Fruit fly (Drosophila melanogaster) whole organism, wandering third instar larva: ENCODE results near the gene Cbp20.

Experiments used
- Abd-B ChIP-seq: fragments of >200 bp; optimal IDR thresholded peaks from 2 replicates; lab custom pipeline; 2017; ENCODE audit warnings: missing biosample characterization, missing genetic modification characterization
- CG32264 ChIP-seq: fragments of 200-800 bp; sonication (Bioruptor generic); optimal IDR thresholded peaks from 2 replicates; lab custom pipeline; 2016; ENCODE audit warnings: missing biosample characterization, missing genetic modification characterization
- CG9705 ChIP-seq: fragments of 200-800 bp; sonication (Bioruptor generic); optimal IDR thresholded peaks from 2 replicates; lab custom pipeline; 2018; ENCODE audit warnings: missing biosample characterization, mild to moderate bottlenecking, missing genetic modification characterization
- CrebA ChIP-seq: fragments of 200-800 bp; sonication (Bioruptor generic); optimal IDR thresholded peaks from 2 replicates; lab custom pipeline; 2016; ENCODE audit warnings: missing biosample characterization, mild to moderate bottlenecking, missing genetic modification characterization, borderline replicate concordance
- Dfd ChIP-seq: fragments of >200 bp; optimal IDR thresholded peaks from 2 replicates; lab custom pipeline; 2017; ENCODE audit warnings: missing biosample characterization, missing genetic modification characterization
- Dif ChIP-seq: fragments of 200-275, 200-300 bp; sonication (Bioruptor generic); optimal IDR thresholded peaks from 2 replicates; lab custom pipeline; 2018; ENCODE audit warnings: missing biosample characterization, missing genetic modification characterization; ENCODE audit not compliant: partially characterized antibody
- GATAd ChIP-seq: sonication (Bioruptor generic); optimal IDR thresholded peaks from 2 replicates; lab custom pipeline; 2016; ENCODE audit warnings: missing biosample characterization, missing genetic modification characterization
- HLH106 ChIP-seq: fragments of 200-800 bp; optimal IDR thresholded peaks from 3 replicates; lab custom pipeline; 2019; ENCODE audit warnings: missing biosample characterization, mild to moderate bottlenecking, missing genetic modification characterization, moderate library complexity
- Hnf4 ChIP-seq: fragments of 200-800 bp; sonication (Bioruptor generic); optimal IDR thresholded peaks from 2 replicates; lab custom pipeline; 2016; ENCODE audit warnings: missing biosample characterization, mild to moderate bottlenecking, missing genetic modification characterization
- Hr78 ChIP-seq: fragments of >200 bp; optimal IDR thresholded peaks from 2 replicates; lab custom pipeline; 2017; ENCODE audit warnings: missing biosample characterization, missing genetic modification characterization
- Hr83 ChIP-seq: fragments of 200-300 bp; sonication (Bioruptor generic); optimal IDR thresholded peaks from 2 replicates; lab custom pipeline; 2016; ENCODE audit warnings: missing biosample characterization, mild to moderate bottlenecking, missing genetic modification characterization, moderate library complexity; ENCODE audit not compliant: poor library complexity, severe bottlenecking
- Jra ChIP-seq: sonication (Bioruptor generic); optimal IDR thresholded peaks from 2 replicates; lab custom pipeline; 2016; ENCODE audit warnings: missing biosample characterization, missing genetic modification characterization
- Mio ChIP-seq: sonication (Bioruptor generic); optimal IDR thresholded peaks from 2 replicates; lab custom pipeline; 2016; ENCODE audit warnings: missing biosample characterization, missing genetic modification characterization
- Myc ChIP-seq: fragments of >200 bp; optimal IDR thresholded peaks from 2 replicates; lab custom pipeline; 2017
- N ChIP-seq: fragments of >200 bp; optimal IDR thresholded peaks from 2 replicates; lab custom pipeline; 2018; ENCODE audit warnings: missing biosample characterization, missing external identifiers, missing genetic modification characterization
- OdsH ChIP-seq: fragments of 200-800 bp; sonication (Bioruptor generic); optimal IDR thresholded peaks from 2 replicates; lab custom pipeline; 2016; ENCODE audit warnings: missing biosample characterization, mild to moderate bottlenecking, missing genetic modification characterization
- Rel ChIP-seq, 2 experiments: fragments of 200-800 bp; sonication (Bioruptor generic) in 1 of 2; optimal IDR thresholded peaks; 2 replicates in 1 of 2; 3 replicates in 1 of 2; lab custom pipeline; 2016 to 2019; ENCODE audit warnings: mild to moderate bottlenecking in 2 of 2, missing biosample characterization in 2 of 2, missing genetic modification characterization in 2 of 2, moderate library complexity in 1 of 2
- Sp1 ChIP-seq: fragments of 200-800 bp; sonication (Bioruptor generic); optimal IDR thresholded peaks from 3 replicates; lab custom pipeline; 2019; ENCODE audit warnings: missing biosample characterization, mild to moderate bottlenecking, missing genetic modification characterization, moderate library complexity
- Vsx2 ChIP-seq: fragments of 200-300, 225-300 bp; sonication (Bioruptor generic); optimal IDR thresholded peaks from 2 replicates; lab custom pipeline; 2018; ENCODE audit warnings: missing biosample characterization, missing genetic modification characterization; ENCODE audit not compliant: partially characterized antibody
- br ChIP-seq: fragments of 200-800 bp; sonication (Bioruptor generic); optimal IDR thresholded peaks from 2 replicates; lab custom pipeline; 2016; ENCODE audit warnings: missing biosample characterization, missing genetic modification characterization
- brk ChIP-seq: fragments of 200-800 bp; sonication (Bioruptor generic); optimal IDR thresholded peaks from 2 replicates; lab custom pipeline; 2016; ENCODE audit warnings: missing biosample characterization, mild to moderate bottlenecking, missing genetic modification characterization
- dl ChIP-seq, 2 experiments: fragments of 175-275, 200-275 bp in 1 of 2; fragments of 200-275 bp in 1 of 2; sonication (Bioruptor generic); optimal IDR thresholded peaks; lab custom pipeline; 2018; ENCODE audit warnings: mild to moderate bottlenecking in 2 of 2, missing biosample characterization in 2 of 2, missing genetic modification characterization in 2 of 2, moderate library complexity in 2 of 2; ENCODE audit not compliant: partially characterized antibody in 2 of 2, insufficient read depth in 1 of 2
- dmrt93B ChIP-seq: fragments of 200-800 bp; sonication (Bioruptor generic); optimal IDR thresholded peaks from 2 replicates; lab custom pipeline; 2018; ENCODE audit warnings: missing biosample characterization, mild to moderate bottlenecking, missing genetic modification characterization
- dsf ChIP-seq: sonication (Bioruptor generic); optimal IDR thresholded peaks from 2 replicates; lab custom pipeline; 2016; ENCODE audit warnings: missing biosample characterization, missing genetic modification characterization, borderline replicate concordance
- ey ChIP-seq: fragments of 200-800 bp; sonication (Bioruptor generic); optimal IDR thresholded peaks from 2 replicates; lab custom pipeline; 2016; ENCODE audit warnings: missing biosample characterization, missing genetic modification characterization
- foxo ChIP-seq, 2 experiments: fragments of 200-800 bp; sonication (Bioruptor generic); optimal IDR thresholded peaks; 2 replicates in 1 of 2; 3 replicates in 1 of 2; lab custom pipeline; 2016 to 2017; ENCODE audit warnings: missing biosample characterization in 2 of 2, missing genetic modification characterization in 2 of 2
- fru ChIP-seq: fragments of 200-800 bp; sonication (Bioruptor generic); optimal IDR thresholded peaks from 3 replicates; lab custom pipeline; 2016; ENCODE audit warnings: missing biosample characterization, mild to moderate bottlenecking, missing genetic modification characterization
- h ChIP-seq: fragments of 200-800 bp; sonication (Bioruptor generic); optimal IDR thresholded peaks from 3 replicates; lab custom pipeline; 2016; ENCODE audit warnings: missing biosample characterization, mild to moderate bottlenecking, missing genetic modification characterization
- jim ChIP-seq: fragments of 175-275, 200-325 bp; sonication (Bioruptor generic); optimal IDR thresholded peaks from 2 replicates; lab custom pipeline; 2016; ENCODE audit warnings: missing biosample characterization, mild to moderate bottlenecking, missing genetic modification characterization
- lola ChIP-seq: fragments of >200 bp; optimal IDR thresholded peaks from 2 replicates; lab custom pipeline; 2017; ENCODE audit warnings: missing biosample characterization, missing genetic modification characterization
- pan ChIP-seq: fragments of >200 bp; optimal IDR thresholded peaks from 2 replicates; lab custom pipeline; 2017
- psq ChIP-seq: fragments of 200-800 bp; sonication (Bioruptor generic); optimal IDR thresholded peaks from 3 replicates; lab custom pipeline; 2017; ENCODE audit warnings: missing biosample characterization, mild to moderate bottlenecking, missing genetic modification characterization, moderate library complexity
- rgr ChIP-seq: fragments of 200-800 bp; sonication (Bioruptor generic); optimal IDR thresholded peaks from 3 replicates; lab custom pipeline; 2016; ENCODE audit warnings: missing biosample characterization, mild to moderate bottlenecking, missing genetic modification characterization
- sage ChIP-seq: fragments of 200-800 bp; sonication (Bioruptor generic); optimal IDR thresholded peaks from 2 replicates; lab custom pipeline; 2016; ENCODE audit warnings: missing biosample characterization, mild to moderate bottlenecking, missing genetic modification characterization
- sv ChIP-seq: fragments of 200-800 bp; sonication (Bioruptor generic); optimal IDR thresholded peaks from 3 replicates; lab custom pipeline; 2016; ENCODE audit warnings: missing biosample characterization, missing genetic modification characterization
- tai ChIP-seq: sonication (Bioruptor generic); optimal IDR thresholded peaks from 2 replicates; lab custom pipeline; 2016; ENCODE audit warnings: missing biosample characterization, missing genetic modification characterization
- usp ChIP-seq: fragments of >200 bp; optimal IDR thresholded peaks from 2 replicates; lab custom pipeline; 2017; ENCODE audit warnings: missing biosample characterization, missing genetic modification characterization
- woc ChIP-seq: sonication (Bioruptor generic); optimal IDR thresholded peaks from 2 replicates; lab custom pipeline; 2016; ENCODE audit warnings: missing biosample characterization, mild to moderate bottlenecking, missing genetic modification characterization

Gene Cbp20

DNA sequence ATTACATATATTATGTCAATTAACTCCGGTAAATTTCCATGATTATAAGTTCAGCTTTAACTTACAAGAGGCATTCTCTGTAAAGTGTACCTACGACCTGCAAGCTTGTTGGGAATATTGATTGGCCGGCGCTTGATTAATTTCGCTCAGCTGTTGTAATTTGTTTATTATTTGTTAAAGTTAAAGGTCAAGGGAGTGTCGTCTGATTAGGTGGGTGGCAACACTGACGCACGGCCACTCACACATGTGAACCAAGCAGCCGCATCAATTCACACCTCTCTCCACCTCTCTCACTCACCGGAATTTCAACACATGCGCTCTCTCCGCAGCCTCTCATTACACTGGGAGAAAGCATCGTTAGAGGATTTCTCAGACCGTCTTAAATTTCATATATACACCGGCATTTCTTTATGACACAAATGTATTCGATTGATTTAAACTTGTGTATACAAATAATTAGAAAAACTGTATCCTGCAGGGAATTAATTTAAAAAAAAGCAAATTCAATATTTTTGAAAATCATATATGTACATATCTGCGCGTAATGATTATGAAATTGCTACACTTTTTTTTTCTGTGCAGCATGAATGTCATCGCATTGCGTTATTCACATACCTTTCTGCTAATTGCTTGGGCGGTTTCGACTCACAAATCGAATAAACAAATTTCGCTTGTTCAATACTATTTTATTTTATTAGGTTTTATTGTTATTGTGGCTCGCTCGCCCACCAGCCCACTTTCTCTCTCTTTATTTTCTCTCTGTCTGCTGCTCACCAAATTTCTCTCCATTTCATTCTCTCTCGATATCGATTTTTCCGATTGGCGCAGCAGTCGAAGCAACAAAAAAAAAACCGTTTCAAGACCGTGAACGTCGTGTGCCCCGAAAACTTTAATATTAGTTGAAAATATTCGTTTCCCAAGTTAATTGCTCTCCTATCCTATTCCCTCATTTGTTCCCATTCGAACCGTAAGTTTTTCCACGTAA, 7.8 kb downstream of the Cbp20 start:
- TF ChIP-seq CG9705 (GFP tag; lab: Kevin White, UChicago) (peak; percentile 65), fru (GFP tag; lab: Kevin White, UChicago) (peak; percentile 82), Abd-B (no peak), br (peak; percentile 68), dsf (GFP tag; lab: Kevin White, UChicago) (no peak), dmrt93B (peak; percentile 51), usp (no peak), woc (GFP tag; lab: Kevin White, UChicago) (peak; percentile 50), sv (GFP tag; lab: Kevin White, UChicago) (peak; percentile 93), foxo (GFP tag; optimal IDR thresholded peaks at IDR 0.05; lab: Kevin White, UChicago) (peak in 1 of 2 experiments; percentile 77), ey (GFP tag; lab: Kevin White, UChicago) (peak; percentile 78), h (peak; percentile 78), CG32264 (GFP tag; lab: Kevin White, UChicago) (peak; percentile 7), HLH106 (tag; lab: Kevin White, UChicago) (peak; percentile 73), OdsH (GFP tag; lab: Kevin White, UChicago) (peak; percentile 78)

- TF ChIP-seq sage (GFP tag; lab: Kevin White, UChicago) (no peak), Dif (GFP tag; lab: Kevin White, UChicago) (peak; percentile 12), brk (GFP tag; lab: Kevin White, UChicago) (no peak), HLH106 (tag; lab: Kevin White, UChicago) (no peak), sv (GFP tag; lab: Kevin White, UChicago) (no peak), Myc (lab: Kevin White, UChicago) (no peak)
Observed at dm6 chr3R:18183244-18183643, 18.8 kb downstream of the Cbp20 start, which contains the start of gene cdm. Gene cdm, minus strand, starts transcription at chr3R:18183479.

DNA sequence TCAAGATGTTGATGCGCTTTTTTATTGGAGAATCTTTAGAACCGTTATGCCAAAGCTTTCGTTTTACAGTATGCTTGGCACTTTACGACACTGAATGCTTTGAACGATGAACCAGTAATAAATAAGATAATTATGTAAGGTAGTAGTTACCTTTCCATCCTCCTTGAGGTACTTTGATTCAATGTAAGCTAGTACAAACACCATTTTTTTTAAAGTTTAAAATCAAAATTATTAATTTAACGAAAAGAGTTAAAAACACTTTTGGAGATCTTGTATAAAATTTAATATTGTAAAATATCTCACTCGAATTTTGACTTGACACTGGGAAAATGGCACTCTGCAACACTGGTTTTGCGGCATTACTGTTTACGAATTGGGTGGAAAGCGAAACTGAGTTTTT, 20.9 kb downstream of the Cbp20 start, which contains the start of the genes Arp5 and CG7208:
Gene Arp5 (plus strand): TSS at position 114 of the 400 bp plus-strand sequence.
Gene CG7208 (minus strand): TSS at position 331 of the 400 bp plus-strand sequence.
- no peak for TF ChIP-seq brk (GFP tag; lab: Kevin White, UChicago)
- peak; percentile 74 for TF ChIP-seq ey (GFP tag; lab: Kevin White, UChicago)
- TF ChIP-seq HLH106 (tag; lab: Kevin White, UChicago), result peak; percentile 70
- no peak for TF ChIP-seq Myc (lab: Kevin White, UChicago)
- TF ChIP-seq jim (GFP tag; lab: Kevin White, UChicago), result no peak
- no peak for TF ChIP-seq lola (GFP tag; lab: Kevin White, UChicago)
- TF ChIP-seq OdsH (GFP tag; lab: Kevin White, UChicago), result peak; percentile 76
- no peak for TF ChIP-seq sage (GFP tag; lab: Kevin White, UChicago)
- peak; percentile 65 for TF ChIP-seq Sp1
- no peak for TF ChIP-seq Dfd (GFP tag; lab: Kevin White, UChicago)
- TF ChIP-seq rgr, result peak; percentile 81
- no peak for TF ChIP-seq CG32264 (GFP tag; lab: Kevin White, UChicago)
- TF ChIP-seq Abd-B, result no peak
- no peak for TF ChIP-seq pan (lab: Kevin White, UChicago)
- no peak for TF ChIP-seq tai
- peak; percentile 50 for TF ChIP-seq dsf (GFP tag; lab: Kevin White, UChicago)
- TF ChIP-seq Rel (GFP tag; optimal IDR thresholded peaks at IDR 0.05; lab: Kevin White, UChicago), result no peak
- TF ChIP-seq Rel (tag; optimal IDR thresholded peaks at IDR 0.05; lab: Kevin White, UChicago), result peak; percentile 24
- TF ChIP-seq Jra (GFP tag; lab: Kevin White, UChicago), result peak; percentile 65
- no peak for TF ChIP-seq CrebA (GFP tag; lab: Kevin White, UChicago)
- TF ChIP-seq psq (GFP tag; lab: Kevin White, UChicago), result peak; percentile 97
- TF ChIP-seq GATAd (GFP tag; lab: Kevin White, UChicago), result peak; percentile 44
- TF ChIP-seq Hr83 (GFP tag; lab: Kevin White, UChicago), result peak; percentile 3
- no peak for TF ChIP-seq dmrt93B
- TF ChIP-seq dl (GFP tag; optimal IDR thresholded peaks at IDR 0.05; lab: Kevin White, UChicago; ENCODE audit: insufficient read depth in 1 of 2, partially characterized antibody in 2 of 2), result no peak
- TF ChIP-seq fru (GFP tag; lab: Kevin White, UChicago), result peak; percentile 70
- TF ChIP-seq Dif (GFP tag; lab: Kevin White, UChicago), result no peak
- peak; percentile 56 for TF ChIP-seq br
- TF ChIP-seq Vsx2 (GFP tag; lab: Kevin White, UChicago), result no peak
- no peak for TF ChIP-seq Mio (GFP tag; lab: Kevin White, UChicago)
- TF ChIP-seq foxo (GFP tag; optimal IDR thresholded peaks at IDR 0.05; lab: Kevin White, UChicago), result peak in 1 of 2 experiments; percentile 77
- peak; percentile 57 for TF ChIP-seq sv (GFP tag; lab: Kevin White, UChicago)
- TF ChIP-seq CG9705 (GFP tag; lab: Kevin White, UChicago), result peak; percentile 47
- TF ChIP-seq usp, result no peak
- TF ChIP-seq woc (GFP tag; lab: Kevin White, UChicago), result no peak
- no peak for TF ChIP-seq N (GFP tag; lab: Kevin White, UChicago)
- TF ChIP-seq h, result peak; percentile 92
- TF ChIP-seq Hr78 (GFP tag; lab: Kevin White, UChicago), result no peak
- TF ChIP-seq Hnf4 (GFP tag; lab: Kevin White, UChicago), result no peak
